Worm (Caenorhabditis elegans) whole organism, L4/young adult: Measurements from ENCODE around the gene exc-13.
"Not testable (repeated sequence)": the region's sequence is repeated elsewhere in the genome, so short reads cannot be mapped to it uniquely, and the experiment has no call there.

Experiments
- dao-5 ChIP-seq: sonication (generic microtip); optimal IDR thresholded peaks from 2 replicates; lab custom pipeline; 2016; ENCODE audit warnings: missing genotype, missing genetic modification characterization, moderate library complexity, missing compliant biosample characterization
- him-1 ChIP-seq: sonication (generic microtip); optimal IDR thresholded peaks from 2 replicates; lab custom pipeline; 2016; ENCODE audit warnings: missing genotype, missing genetic modification reagents, missing genetic modification characterization, missing compliant biosample characterization

DNA sequence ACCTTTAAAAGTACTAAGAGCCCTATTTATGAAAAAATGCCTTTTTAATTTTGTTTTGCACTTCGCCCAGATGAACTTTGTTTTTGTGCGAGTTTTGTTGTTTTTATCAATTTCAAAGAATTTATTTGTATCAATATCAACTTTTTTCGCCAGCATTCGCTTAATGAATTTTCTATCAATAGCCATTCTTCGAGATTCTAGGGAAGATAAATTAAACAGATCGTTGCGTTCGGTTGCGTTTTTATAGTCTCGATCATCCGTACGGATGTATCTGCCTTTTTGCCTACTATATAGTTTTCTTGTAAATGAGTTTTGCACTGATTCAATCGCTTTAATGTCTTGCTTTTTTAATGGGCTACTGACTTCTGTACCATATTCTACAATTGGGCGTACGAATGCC, 19.6 kb upstream of the exc-13 start, which contains the start of gene nhr-147:
- not testable (repeated sequence) for TF ChIP-seq dao-5, him-1 (tag; lab: Kevin White, UChicago)
